Fruit fly (Drosophila melanogaster) whole organism, prepupa: ENCODE results near the gene AnxB9.
A peak's percentile ranks its signal among the peaks of the same experiment; 100 is the strongest.

Experiments
- Blimp-1 ChIP-seq: fragments of 200-800 bp; sonication (Bioruptor generic); optimal IDR thresholded peaks from 3 replicates; lab custom pipeline; 2017; ENCODE audit warnings: missing biosample characterization, missing genetic modification characterization, mild to moderate bottlenecking, moderate library complexity, missing genetic modification reagents
- CG16779 ChIP-seq: fragments of 200-800 bp; sonication (Bioruptor generic); optimal IDR thresholded peaks from 3 replicates; lab custom pipeline; 2017; ENCODE audit warnings: missing biosample characterization, mild to moderate bottlenecking, missing genetic modification characterization
- OdsH ChIP-seq: fragments of 200-800 bp; sonication (Bioruptor generic); optimal IDR thresholded peaks from 3 replicates; lab custom pipeline; 2016; ENCODE audit warnings: missing biosample characterization, missing genetic modification characterization
- acj6 ChIP-seq: fragments of 200-800 bp; sonication (Bioruptor generic); optimal IDR thresholded peaks from 3 replicates; lab custom pipeline; 2016; ENCODE audit warnings: missing biosample characterization, missing genetic modification characterization
- salr ChIP-seq, 2 experiments: fragments of 200-800 bp; sonication (Bioruptor generic); optimal IDR thresholded peaks; 3 replicates each; lab custom pipeline; 2016 to 2018; ENCODE audit warnings: missing biosample characterization in 2 of 2, missing genetic modification characterization in 2 of 2, mild to moderate bottlenecking in 1 of 2

DNA sequence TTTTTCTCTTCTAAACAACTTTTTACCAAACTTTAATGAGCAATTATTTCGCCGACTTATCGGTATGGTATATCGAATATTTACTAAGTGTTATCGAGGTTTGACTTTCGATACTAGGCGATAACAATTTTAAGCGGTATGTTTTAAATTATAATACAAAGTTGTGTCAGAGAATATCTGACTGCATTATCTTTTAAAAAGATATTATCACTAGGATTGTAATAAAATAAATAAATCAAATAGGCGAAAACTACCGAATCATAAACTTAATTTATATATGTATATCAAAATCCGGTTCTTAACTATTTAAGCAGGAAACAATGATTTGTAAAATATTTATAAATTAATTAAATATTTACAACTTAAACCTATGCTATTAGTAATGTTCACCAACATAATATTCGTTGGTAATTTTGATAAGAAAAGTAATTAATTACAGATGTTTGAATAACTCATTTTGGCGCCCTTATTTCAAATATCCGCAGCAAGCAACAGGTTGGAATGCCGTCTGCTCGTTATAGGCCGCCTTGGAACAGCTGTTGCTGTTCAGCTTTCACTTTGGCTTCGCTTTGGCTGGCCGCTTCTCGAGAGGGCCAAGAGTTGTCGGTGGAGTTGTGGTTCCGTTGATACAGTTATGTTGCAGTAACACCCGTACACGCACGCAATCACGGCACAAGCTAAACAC lies 43.0 kb downstream of the AnxB9 start, which contains the start of the genes Sec15 and rtet:
- TF ChIP-seq acj6 (peak; percentile 49), Blimp-1 (GFP tag; lab: Kevin White, UChicago) (peak; percentile 74), CG16779 (tag; lab: Kevin White, UChicago) (no peak), OdsH (GFP tag; lab: Kevin White, UChicago) (no peak), salr (GFP tag; optimal IDR thresholded peaks at IDR 0.05; lab: Kevin White, UChicago) (no peak)
